Fruit fly (Drosophila melanogaster) whole organism, embryonic: Measurements from ENCODE around the gene miple1.

Experiments
- Ada2b ChIP-seq: fragments of 200-800 bp; sonication (Bioruptor generic); IDR thresholded peaks from 2 replicates; pipeline ENCODE4 v1.3.6; 2022; ENCODE audit warnings: missing biosample characterization, missing genetic modification characterization
- B-H1 ChIP-seq: fragments of 200-800 bp; sonication (Bioruptor generic); IDR thresholded peaks from 3 replicates; pipeline ENCODE4 v1.3.6; 2022; ENCODE audit warnings: missing biosample characterization, missing genetic modification characterization
- CG11560 ChIP-seq: fragments of 200-800 bp; sonication (Bioruptor generic); IDR thresholded peaks from 3 replicates; pipeline ENCODE4 v1.3.6; 2022; ENCODE audit warnings: missing biosample characterization, missing genetic modification characterization
- CG13296 ChIP-seq: fragments of 200-800 bp; sonication (Bioruptor generic); optimal IDR thresholded peaks from 3 replicates; lab custom pipeline; 2018; ENCODE audit warnings: missing biosample characterization, mild to moderate bottlenecking, missing genetic modification characterization
- CG15479 ChIP-seq: fragments of 200-800 bp; sonication (Bioruptor generic); optimal IDR thresholded peaks from 3 replicates; lab custom pipeline; 2019; ENCODE audit warnings: missing biosample characterization, mild to moderate bottlenecking, missing genetic modification characterization, moderate library complexity
- CG15514 ChIP-seq: fragments of 200-800 bp; sonication (Bioruptor generic); optimal IDR thresholded peaks from 3 replicates; lab custom pipeline; 2017; ENCODE audit warnings: missing biosample characterization, missing genetic modification characterization, mild to moderate bottlenecking, moderate library complexity, missing genetic modification reagents
- CG17568 ChIP-seq: fragments of 200-800 bp; sonication (Bioruptor generic); optimal IDR thresholded peaks from 2 replicates; lab custom pipeline; 2018; ENCODE audit warnings: missing biosample characterization, mild to moderate bottlenecking, missing genetic modification characterization, moderate library complexity
- CG17829 ChIP-seq: fragments of 200-800 bp; optimal IDR thresholded peaks from 2 replicates; lab custom pipeline; 2019; ENCODE audit warnings: missing biosample characterization, mild to moderate bottlenecking, missing genetic modification characterization, moderate library complexity
- CG2889 ChIP-seq: fragments of 200-800 bp; sonication (Bioruptor generic); IDR thresholded peaks from 3 replicates; pipeline ENCODE4 v1.3.6; 2022; ENCODE audit warnings: missing biosample characterization, missing genetic modification characterization
- CG30020 ChIP-seq: fragments of 200-800 bp; optimal IDR thresholded peaks from 2 replicates; lab custom pipeline; 2019; ENCODE audit warnings: missing biosample characterization, mild to moderate bottlenecking, missing genetic modification characterization, moderate library complexity
- CG3163 ChIP-seq: fragments of 200-800 bp; sonication (Bioruptor generic); optimal IDR thresholded peaks from 3 replicates; lab custom pipeline; 2016; ENCODE audit warnings: missing biosample characterization, missing genetic modification characterization
- CG32532 ChIP-seq: fragments of 200-800 bp; sonication (Bioruptor generic); IDR thresholded peaks from 2 replicates; pipeline ENCODE4 v1.3.6; 2022; ENCODE audit warnings: missing biosample characterization, missing genetic modification characterization
- CG42726 ChIP-seq: fragments of 200-800 bp; sonication (Bioruptor generic); IDR thresholded peaks from 2 replicates; pipeline ENCODE4 v1.3.6; 2022; ENCODE audit warnings: missing biosample characterization, missing genetic modification characterization; ENCODE audit not compliant: partially characterized antibody
- CG4328 ChIP-seq: fragments of 200-800 bp; sonication (Bioruptor generic); optimal IDR thresholded peaks from 3 replicates; lab custom pipeline; 2017; ENCODE audit warnings: missing biosample characterization, missing genetic modification reagents, missing genetic modification characterization
- CG4854 ChIP-seq: fragments of 200-800 bp; sonication (Bioruptor generic); optimal IDR thresholded peaks from 2 replicates; lab custom pipeline; 2016; ENCODE audit warnings: missing biosample characterization, missing genetic modification characterization, inconsistent platforms
- CG5180 ChIP-seq: fragments of 200-800 bp; sonication (Bioruptor generic); optimal IDR thresholded peaks from 3 replicates; lab custom pipeline; 2017; ENCODE audit warnings: missing biosample characterization, missing genetic modification characterization, mild to moderate bottlenecking, moderate library complexity, missing genetic modification reagents
- CG6683 ChIP-seq: fragments of 200-800 bp; sonication (Bioruptor generic); optimal IDR thresholded peaks from 2 replicates; lab custom pipeline; 2017; ENCODE audit warnings: missing biosample characterization, mild to moderate bottlenecking, missing genetic modification characterization, missing genetic modification reagents
- CG9817 ChIP-seq: fragments of 200-800 bp; sonication (Bioruptor generic); optimal IDR thresholded peaks from 2 replicates; lab custom pipeline; 2018; ENCODE audit warnings: missing biosample characterization, mild to moderate bottlenecking, missing genetic modification characterization, moderate library complexity
- H15 ChIP-seq: fragments of 200-800 bp; sonication (Bioruptor generic); IDR thresholded peaks from 3 replicates; pipeline ENCODE4 v1.3.6; 2022; ENCODE audit warnings: missing biosample characterization, missing genetic modification characterization
- HHEX ChIP-seq: fragments of 200-800 bp; sonication (Bioruptor generic); optimal IDR thresholded peaks from 3 replicates; lab custom pipeline; 2017; ENCODE audit warnings: missing biosample characterization, mild to moderate bottlenecking, missing genetic modification characterization, missing genetic modification reagents
- Hey ChIP-seq: fragments of 200-800 bp; sonication (Bioruptor generic); optimal IDR thresholded peaks from 3 replicates; lab custom pipeline; 2018; ENCODE audit warnings: missing biosample characterization, mild to moderate bottlenecking, missing genetic modification characterization
- Hsf ChIP-seq: fragments of 200-800 bp; sonication (Bioruptor generic); optimal IDR thresholded peaks from 3 replicates; lab custom pipeline; 2016; ENCODE audit warnings: missing biosample characterization, missing genetic modification characterization
- NK7.1 ChIP-seq: fragments of 200-800 bp; sonication (Bioruptor generic); optimal IDR thresholded peaks from 3 replicates; lab custom pipeline; 2016; ENCODE audit warnings: missing biosample characterization, missing genetic modification characterization
- Nf-YA ChIP-seq: fragments of 200-800 bp; sonication (Bioruptor generic); IDR thresholded peaks from 2 replicates; pipeline ENCODE4 v1.3.6; 2022; ENCODE audit warnings: missing biosample characterization, missing genetic modification characterization
- Oaz ChIP-seq: fragments of 200-800 bp; sonication (Bioruptor generic); IDR thresholded peaks from 2 replicates; pipeline ENCODE4 v1.3.6; 2022; ENCODE audit warnings: missing biosample characterization, missing genetic modification characterization
- Opbp ChIP-seq: fragments of 200-800 bp; sonication (Bioruptor generic); IDR thresholded peaks from 3 replicates; pipeline ENCODE4 v1.3.6; 2022; ENCODE audit warnings: missing biosample characterization, missing genetic modification characterization; ENCODE audit not compliant: partially characterized antibody
- Side ChIP-seq: fragments of 200-800 bp; sonication (Bioruptor generic); optimal IDR thresholded peaks from 2 replicates; lab custom pipeline; 2016; ENCODE audit warnings: missing biosample characterization, missing genetic modification characterization
- ab ChIP-seq: fragments of 200-800 bp; sonication (Bioruptor generic); optimal IDR thresholded peaks from 2 replicates; lab custom pipeline; 2016; ENCODE audit warnings: missing biosample characterization, missing genetic modification characterization
- ac ChIP-seq: fragments of 200-800 bp; sonication (Bioruptor generic); optimal IDR thresholded peaks from 3 replicates; lab custom pipeline; 2017; ENCODE audit warnings: missing biosample characterization, mild to moderate bottlenecking, missing genetic modification characterization
- bigmax ChIP-seq: fragments of 200-800 bp; sonication (Bioruptor generic); optimal IDR thresholded peaks from 2 replicates; lab custom pipeline; 2018; ENCODE audit warnings: missing biosample characterization, mild to moderate bottlenecking, missing genetic modification characterization
- danr ChIP-seq: fragments of 200-800 bp; sonication (Bioruptor generic); IDR thresholded peaks from 2 replicates; pipeline ENCODE4 v1.3.6; 2022; ENCODE audit warnings: missing biosample characterization, missing genetic modification characterization
- dysf ChIP-seq: fragments of 200-800 bp; sonication (Bioruptor generic); IDR thresholded peaks from 3 replicates; pipeline ENCODE4 v1.3.6; 2022; ENCODE audit warnings: missing biosample characterization, missing genetic modification characterization
- exex ChIP-seq: fragments of 200-800 bp; sonication (Bioruptor generic); optimal IDR thresholded peaks from 4 replicates; lab custom pipeline; 2018; ENCODE audit warnings: missing biosample characterization, mild to moderate bottlenecking, missing genetic modification characterization, moderate library complexity
- ftz-f1 ChIP-seq: fragments of 200-800 bp; sonication (Bioruptor generic); optimal IDR thresholded peaks from 2 replicates; lab custom pipeline; 2016; ENCODE audit warnings: missing biosample characterization, missing genetic modification characterization
- gem ChIP-seq: fragments of 200-800 bp; sonication (Bioruptor generic); optimal IDR thresholded peaks from 2 replicates; lab custom pipeline; 2019; ENCODE audit warnings: missing biosample characterization, mild to moderate bottlenecking, missing genetic modification characterization, moderate library complexity
- grn ChIP-seq: fragments of 200-800 bp; sonication (Bioruptor generic); optimal IDR thresholded peaks from 3 replicates; lab custom pipeline; 2017; ENCODE audit warnings: missing biosample characterization, missing genetic modification characterization
- gt ChIP-seq: fragments of 200-800 bp; sonication (Bioruptor generic); IDR thresholded peaks from 2 replicates; pipeline ENCODE4 v1.3.6; 2022; ENCODE audit warnings: missing biosample characterization, missing genetic modification characterization
- lilli ChIP-seq: fragments of 200-800 bp; sonication (Bioruptor generic); optimal IDR thresholded peaks from 3 replicates; lab custom pipeline; 2016; ENCODE audit warnings: missing biosample characterization, missing genetic modification characterization
- lov ChIP-seq, 2 experiments: fragments of 200-800 bp in 1 of 2; fragments of >200 bp in 1 of 2; sonication (Bioruptor generic) in 1 of 2; IDR thresholded peaks in 1 of 2; optimal IDR thresholded peaks in 1 of 2; 2 replicates in 1 of 2; 3 replicates in 1 of 2; pipeline versions ENCODE4 v1.3.6 to Lab custom; 2017 to 2022; ENCODE audit warnings: missing biosample characterization in 1 of 2, missing genetic modification characterization in 1 of 2
- mam ChIP-seq: fragments of 200-800 bp; sonication (Bioruptor generic); optimal IDR thresholded peaks from 3 replicates; lab custom pipeline; 2016; ENCODE audit warnings: missing biosample characterization, missing genetic modification characterization
- mirr ChIP-seq: fragments of 200-800 bp; sonication (Bioruptor generic); optimal IDR thresholded peaks from 3 replicates; lab custom pipeline; 2018; ENCODE audit warnings: missing biosample characterization, mild to moderate bottlenecking, missing genetic modification characterization
- nerfin-2 ChIP-seq: fragments of 200-800 bp; sonication (Bioruptor generic); IDR thresholded peaks from 2 replicates; pipeline ENCODE4 v1.3.6; 2022; ENCODE audit warnings: missing biosample characterization, missing genetic modification characterization; ENCODE audit not compliant: partially characterized antibody
- pfk ChIP-seq: fragments of 200-800 bp; sonication (Bioruptor generic); optimal IDR thresholded peaks from 2 replicates; lab custom pipeline; 2018; ENCODE audit warnings: missing biosample characterization, mild to moderate bottlenecking, missing genetic modification characterization, moderate library complexity
- ro ChIP-seq: fragments of 200-800 bp; sonication (Bioruptor generic); IDR thresholded peaks from 2 replicates; pipeline ENCODE4 v1.3.6; 2022; ENCODE audit warnings: missing biosample characterization, missing genetic modification characterization
- sisA ChIP-seq: fragments of 200-800 bp; sonication (Bioruptor generic); IDR thresholded peaks from 2 replicates; pipeline ENCODE4 v1.3.6; 2022; ENCODE audit warnings: missing biosample characterization, missing genetic modification characterization
- sob ChIP-seq: fragments of 200-800 bp; sonication (Bioruptor generic); IDR thresholded peaks from 2 replicates; pipeline ENCODE4 v1.3.6; 2022; ENCODE audit warnings: missing biosample characterization, missing genetic modification characterization
- ttk ChIP-seq: fragments of 200-800 bp; sonication (Bioruptor generic); IDR thresholded peaks from 2 replicates; pipeline ENCODE4 v2.1.2; 2022; ENCODE audit warnings: missing biosample characterization, missing genetic modification characterization
- usp ChIP-seq: fragments of >200 bp; optimal IDR thresholded peaks from 2 replicates; lab custom pipeline; 2017; ENCODE audit warnings: missing biosample characterization, missing genetic modification characterization

The miple1 gene

dm6 chr3L:224004-224951, 42.8 kb upstream of the miple1 start (continued):
- TF ChIP-seq Ada2b (no peak), mam (GFP tag; lab: Kevin White, UChicago) (no peak), Hsf (GFP tag; lab: Kevin White, UChicago) (no peak), CG15514 (GFP tag; lab: Kevin White, UChicago) (peak; percentile 18), Side (GFP tag; lab: Kevin White, UChicago) (no peak), CG9817 (tag; lab: Kevin White, UChicago) (no peak), gem (tag; lab: Kevin White, UChicago) (no peak), B-H1 (GFP tag; lab: Robert Waterston, UW) (peak; percentile 46; the same call in 1 of the 3 replicates), Hey (tag; lab: Kevin White, UChicago) (no peak), CG11560 (no peak), CG15479 (GFP tag; lab: Kevin White, UChicago) (no peak), mirr (GFP tag; lab: Kevin White, UChicago) (peak; percentile 31), ro (GFP tag; lab: Robert Waterston, UW) (no peak), lilli (GFP tag; lab: Kevin White, UChicago) (peak; percentile 78), CG5180 (GFP tag; lab: Kevin White, UChicago) (no peak), gt (GFP tag; lab: Robert Waterston, UW) (no peak), CG4854 (GFP tag; lab: Kevin White, UChicago) (no peak), bigmax (GFP tag; lab: Kevin White, UChicago) (peak; percentile 25), CG4328 (GFP tag; lab: Kevin White, UChicago) (peak; percentile 17), ac (GFP tag; lab: Kevin White, UChicago) (peak; percentile 17), ftz-f1 (GFP tag; lab: Kevin White, UChicago) (peak; percentile 89), H15 (GFP tag; lab: Robert Waterston, UW) (no peak), dysf (GFP tag; lab: Robert Waterston, UW) (no peak), CG30020 (tag; lab: Kevin White, UChicago) (no peak), CG17568 (GFP tag; lab: Kevin White, UChicago) (no peak), pfk (GFP tag; lab: Kevin White, UChicago) (peak; percentile 33), usp (GFP tag; lab: Kevin White, UChicago) (no peak), CG13296 (GFP tag; lab: Kevin White, UChicago) (peak; percentile 13), Opbp (GFP tag; lab: Robert Waterston, UW) (peak; percentile 69), NK7.1 (GFP tag; lab: Kevin White, UChicago) (no peak), danr (no peak), lov (optimal IDR thresholded peaks at IDR 0.05; lab: Kevin White, UChicago) (no peak), lov (GFP tag; IDR thresholded peaks at IDR 0.05; lab: Robert Waterston, UW) (peak; percentile 77; the same call in 1 of the 3 replicates), exex (tag; lab: Kevin White, UChicago) (no peak), HHEX (GFP tag; lab: Kevin White, UChicago) (no peak), CG32532 (GFP tag; lab: Robert Waterston, UW) (peak; percentile 32; the same call in 1 of the 2 replicates), sob (no peak), grn (no peak), nerfin-2 (GFP tag; lab: Robert Waterston, UW) (0 out of 2 replicates have a peak, but pooled peaks have one; percentile 29), CG17829 (tag; lab: Kevin White, UChicago) (no peak), Oaz (no peak), sisA (GFP tag; lab: Robert Waterston, UW) (no peak), ab (no peak), CG2889 (GFP tag; lab: Robert Waterston, UW) (no peak), CG6683 (GFP tag; lab: Kevin White, UChicago) (no peak), CG42726 (GFP tag; lab: Robert Waterston, UW) (peak; percentile 70), ttk (no peak), Nf-YA (no peak), CG3163 (peak; percentile 20)
